Worm (Caenorhabditis elegans) whole organism, L3 larva: ENCODE measurements around the gene tomm-70.

Experiments used
- aly-2 ChIP-seq: fragments of 150-350 bp; optimal IDR thresholded peaks from 2 replicates; lab custom pipeline; 2014; ENCODE audit warnings: missing biosample characterization, missing genetic modification characterization
- ceh-16 ChIP-seq: sonication (generic microtip); optimal IDR thresholded peaks from 2 replicates; lab custom pipeline; 2017; ENCODE audit warnings: missing biosample characterization, missing genetic modification characterization
- daf-12 ChIP-seq: fragments of 150-350 bp; optimal IDR thresholded peaks from 2 replicates; lab custom pipeline; 2014; ENCODE audit warnings: missing biosample characterization, missing genetic modification reagents, missing genetic modification characterization
- fkh-10 ChIP-seq: sonication (generic microtip); optimal IDR thresholded peaks from 2 replicates; lab custom pipeline; 2017; ENCODE audit warnings: missing biosample characterization, missing genetic modification reagents, missing genetic modification characterization
- fos-1 ChIP-seq: fragments of 150-350 bp; optimal IDR thresholded peaks from 2 replicates; lab custom pipeline; 2014; ENCODE audit warnings: missing biosample characterization, missing genetic modification characterization
- lin-15B ChIP-seq: fragments of 150-350 bp; optimal IDR thresholded peaks from 2 replicates; lab custom pipeline; 2014; ENCODE audit warnings: missing biosample characterization, missing genetic modification characterization
- lsy-12 ChIP-seq: sonication (generic microtip); optimal IDR thresholded peaks from 2 replicates; lab custom pipeline; 2016; ENCODE audit warnings: mild to moderate bottlenecking, missing genetic modification characterization, missing compliant biosample characterization
- mml-1 ChIP-seq: fragments of 150-350 bp; sonication (generic microtip); optimal IDR thresholded peaks from 3 replicates; lab custom pipeline; 2014; ENCODE audit warnings: missing biosample characterization, missing genetic modification characterization
- nhr-11 ChIP-seq: fragments of 150-350 bp; optimal IDR thresholded peaks from 2 replicates; lab custom pipeline; 2014; ENCODE audit warnings: missing biosample characterization, missing genetic modification characterization
- nhr-76 ChIP-seq: fragments of 150-350 bp; sonication (generic microtip); optimal IDR thresholded peaks from 5 replicates; lab custom pipeline; 2014; ENCODE audit warnings: missing biosample characterization, missing genetic modification characterization
- unc-62 ChIP-seq: fragments of 150-350 bp; sonication (generic microtip); optimal IDR thresholded peaks from 4 replicates; lab custom pipeline; 2014; ENCODE audit warnings: missing biosample characterization, missing genetic modification reagents, missing genetic modification characterization

- no peak for TF ChIP-seq mml-1 (tag; lab: Kevin White, UChicago)
- no peak for TF ChIP-seq ceh-16
- TF ChIP-seq aly-2 (tag; lab: Kevin White, UChicago): no peak
- no peak for TF ChIP-seq unc-62 (GFP tag; lab: Kevin White, UChicago)
- no peak for TF ChIP-seq nhr-76
- TF ChIP-seq nhr-11 (tag; lab: Kevin White, UChicago): no peak
- no peak for TF ChIP-seq fos-1 (tag; lab: Kevin White, UChicago)
- TF ChIP-seq lsy-12 (tag; lab: Kevin White, UChicago): no peak
- TF ChIP-seq daf-12 (tag; lab: Kevin White, UChicago): no peak
- TF ChIP-seq lin-15B (tag; lab: Kevin White, UChicago): no peak
- no peak for TF ChIP-seq fkh-10 (GFP tag; lab: Kevin White, UChicago)
Measured at ce11 chrIII:8765030-8765429, 10.5 kb upstream of the tomm-70 start.
